Worm (Caenorhabditis elegans) whole organism, mixed stage, embryonic: Measurements from ENCODE around the gene catp-2.

Experiments used
- bed-3 ChIP-seq: fragments of 200-800 bp; sonication (Bioruptor generic); optimal IDR thresholded peaks from 3 replicates; lab custom pipeline; 2018; ENCODE audit warnings: mild to moderate bottlenecking, missing genetic modification characterization, moderate library complexity, missing compliant biosample characterization
- ceh-39 ChIP-seq: fragments of 150-350 bp; optimal IDR thresholded peaks from 2 replicates; lab custom pipeline; 2014; ENCODE audit warnings: missing biosample characterization, missing genetic modification characterization
- ceh-43 ChIP-seq: fragments of 200-800 bp; sonication (Bioruptor generic); optimal IDR thresholded peaks from 2 replicates; lab custom pipeline; 2018; ENCODE audit warnings: mild to moderate bottlenecking, missing genetic modification characterization, moderate library complexity, missing compliant biosample characterization
- ceh-83 ChIP-seq: fragments of 200-800 bp; sonication (Bioruptor generic); optimal IDR thresholded peaks from 2 replicates; lab custom pipeline; 2018; ENCODE audit warnings: mild to moderate bottlenecking, missing genetic modification characterization, missing compliant biosample characterization
- ces-1 ChIP-seq: fragments of 150-350 bp; optimal IDR thresholded peaks from 2 replicates; lab custom pipeline; 2014; ENCODE audit warnings: missing biosample characterization, missing genetic modification reagents, missing genetic modification characterization
- cnd-1 ChIP-seq: fragments of 200-800 bp; sonication (Bioruptor generic); optimal IDR thresholded peaks from 2 replicates; lab custom pipeline; 2018; ENCODE audit warnings: mild to moderate bottlenecking, missing genetic modification characterization, missing compliant biosample characterization
- drap-1 ChIP-seq: fragments of 200-800 bp; sonication (Bioruptor generic); optimal IDR thresholded peaks from 3 replicates; lab custom pipeline; 2018; ENCODE audit warnings: mild to moderate bottlenecking, missing genetic modification characterization, missing compliant biosample characterization
- elt-1 ChIP-seq: sonication (generic microtip); optimal IDR thresholded peaks from 2 replicates; lab custom pipeline; 2017; ENCODE audit warnings: missing genetic modification characterization, mild to moderate bottlenecking, missing compliant biosample characterization, antibody characterized with exemption, moderate library complexity, borderline replicate concordance; ENCODE audit not compliant: insufficient read depth
- elt-3 ChIP-seq: fragments of 150-350 bp; optimal IDR thresholded peaks from 2 replicates; lab custom pipeline; 2014; ENCODE audit warnings: missing biosample characterization, missing genetic modification characterization
- ham-2 ChIP-seq: fragments of 200-800 bp; sonication (Bioruptor generic); optimal IDR thresholded peaks from 2 replicates; lab custom pipeline; 2018; ENCODE audit warnings: mild to moderate bottlenecking, missing genetic modification characterization, missing compliant biosample characterization
- hlh-1 ChIP-seq: fragments of 150-350 bp; optimal IDR thresholded peaks from 2 replicates; lab custom pipeline; 2014; ENCODE audit warnings: missing biosample characterization, missing genetic modification reagents, missing genetic modification characterization
- lin-13 ChIP-seq: fragments of 150-350 bp; optimal IDR thresholded peaks from 2 replicates; lab custom pipeline; 2014; ENCODE audit warnings: missing biosample characterization, missing genetic modification characterization
- lin-32 ChIP-seq: fragments of 200-800 bp; sonication (Bioruptor generic); optimal IDR thresholded peaks from 2 replicates; lab custom pipeline; 2018; ENCODE audit warnings: mild to moderate bottlenecking, missing genetic modification characterization, missing compliant biosample characterization
- lsy-2 ChIP-seq: fragments of 150-350 bp; optimal IDR thresholded peaks from 2 replicates; lab custom pipeline; 2014; ENCODE audit warnings: missing biosample characterization, missing genetic modification characterization
- mab-5 ChIP-seq: fragments of 150-350 bp; optimal IDR thresholded peaks from 2 replicates; lab custom pipeline; 2014; ENCODE audit warnings: missing biosample characterization, missing genetic modification characterization
- mep-1 ChIP-seq: fragments of 150-350 bp; optimal IDR thresholded peaks from 2 replicates; lab custom pipeline; 2017; ENCODE audit warnings: missing biosample characterization, missing genetic modification reagents, missing genetic modification characterization, inconsistent platforms
- mls-2 ChIP-seq: sonication (generic microtip); optimal IDR thresholded peaks from 2 replicates; lab custom pipeline; 2016; ENCODE audit warnings: mild to moderate bottlenecking, missing genetic modification characterization, moderate library complexity, missing compliant biosample characterization
- nhr-12 ChIP-seq: fragments of 150-350 bp; optimal IDR thresholded peaks from 2 replicates; lab custom pipeline; 2014; ENCODE audit warnings: missing biosample characterization, missing genetic modification characterization
- nhr-2 ChIP-seq: fragments of 150-350 bp; optimal IDR thresholded peaks from 2 replicates; lab custom pipeline; 2014; ENCODE audit warnings: missing biosample characterization, missing genetic modification characterization
- nhr-28 ChIP-seq: fragments of 150-350 bp; optimal IDR thresholded peaks from 2 replicates; lab custom pipeline; 2014; ENCODE audit warnings: missing biosample characterization, missing genetic modification characterization
- nhr-76 ChIP-seq: sonication (generic microtip); optimal IDR thresholded peaks from 2 replicates; lab custom pipeline; 2017; ENCODE audit warnings: missing biosample characterization, missing genetic modification characterization
- pha-4 ChIP-seq: fragments of 150-350 bp; optimal IDR thresholded peaks from 2 replicates; lab custom pipeline; 2018; ENCODE audit warnings: missing biosample characterization, missing genetic modification reagents, missing genetic modification characterization
- snpc-4 ChIP-seq: fragments of 150-350 bp; optimal IDR thresholded peaks from 2 replicates; lab custom pipeline; 2014; ENCODE audit warnings: missing biosample characterization, missing genetic modification characterization
- sptf-1 ChIP-seq: sonication (generic microtip); optimal IDR thresholded peaks from 2 replicates; lab custom pipeline; 2017; ENCODE audit warnings: mild to moderate bottlenecking, missing genetic modification characterization, moderate library complexity, missing compliant biosample characterization
- unc-120 ChIP-seq: sonication (generic microtip); optimal IDR thresholded peaks from 2 replicates; lab custom pipeline; 2017; ENCODE audit warnings: missing genetic modification characterization, missing compliant biosample characterization; ENCODE audit not compliant: poor library complexity, severe bottlenecking
- unc-39 ChIP-seq: fragments of 150-350 bp; optimal IDR thresholded peaks from 2 replicates; lab custom pipeline; 2014; ENCODE audit warnings: missing biosample characterization, missing genetic modification characterization
- unc-62 ChIP-seq: fragments of 150-350 bp; optimal IDR thresholded peaks from 2 replicates; lab custom pipeline; 2014; ENCODE audit warnings: missing biosample characterization, missing genetic modification reagents, missing genetic modification characterization
- zip-8 ChIP-seq: fragments of 150-350 bp; optimal IDR thresholded peaks from 2 replicates; lab custom pipeline; 2014; ENCODE audit warnings: missing biosample characterization, missing genetic modification characterization
- ztf-11 ChIP-seq: fragments of 150-350 bp; optimal IDR thresholded peaks from 2 replicates; lab custom pipeline; 2014; ENCODE audit warnings: missing biosample characterization, missing genetic modification characterization

The catp-2 gene

ce11 chrV:4964671-4965420, 30.3 kb downstream of the catp-2 start:
- TF ChIP-seq lsy-2 (no peak), drap-1 (GFP tag; lab: Kevin White, UChicago) (no peak), zip-8 (tag; lab: Kevin White, UChicago) (peak; percentile 98), nhr-12 (tag; lab: Kevin White, UChicago) (no peak), nhr-2 (no peak), ceh-39 (no peak), sptf-1 (no peak), ham-2 (no peak)

- TF ChIP-seq elt-3 (tag; lab: Kevin White, UChicago) (no peak), unc-62 (peak; percentile 7), lin-13 (no peak), ham-2 (no peak), nhr-28 (tag; lab: Kevin White, UChicago) (no peak), pha-4 (tag; lab: Kevin White, UChicago) (no peak), mls-2 (tag; lab: Kevin White, UChicago) (no peak), unc-39 (tag; lab: Kevin White, UChicago) (no peak), elt-1 (tag; lab: Kevin White, UChicago) (peak; percentile 89), ztf-11 (tag; lab: Kevin White, UChicago) (no peak), snpc-4 (tag; lab: Kevin White, UChicago) (no peak), bed-3 (GFP tag; lab: Kevin White, UChicago) (no peak), ceh-39 (no peak), nhr-76 (no peak), mab-5 (tag; lab: Kevin White, UChicago) (no peak), lsy-2 (no peak), zip-8 (tag; lab: Kevin White, UChicago) (no peak), cnd-1 (tag; lab: Kevin White, UChicago) (no peak), drap-1 (GFP tag; lab: Kevin White, UChicago) (no peak), sptf-1 (peak; percentile 21)
Observed at ce11 chrV:4965790-4966189, 31.3 kb downstream of the catp-2 start.

- no peak for TF ChIP-seq ham-2
- TF ChIP-seq ces-1 (GFP tag; lab: Kevin White, UChicago) = peak; percentile 96
- TF ChIP-seq mep-1 (tag; lab: Kevin White, UChicago) = no peak
- peak; percentile 38 for TF ChIP-seq sptf-1
- peak; percentile 20 for TF ChIP-seq unc-62
- peak; percentile 28 for TF ChIP-seq cnd-1 (tag; lab: Kevin White, UChicago)
- peak; percentile 57 for TF ChIP-seq mls-2 (tag; lab: Kevin White, UChicago)
- no peak for TF ChIP-seq lin-32 (GFP tag; lab: Kevin White, UChicago)
- peak; percentile 66 for TF ChIP-seq unc-39 (tag; lab: Kevin White, UChicago)
- TF ChIP-seq ceh-43 (GFP tag; lab: Kevin White, UChicago) = peak; percentile 71
- TF ChIP-seq lin-13 = no peak
- peak; percentile 52 for TF ChIP-seq nhr-2
- TF ChIP-seq unc-120 (tag; lab: Kevin White, UChicago) = peak; percentile 9
- no peak for TF ChIP-seq mab-5 (tag; lab: Kevin White, UChicago)
- TF ChIP-seq, all 35 proteins: peak for 9
Observed at ce11 chrV:4967238-4967637, 32.7 kb downstream of the catp-2 start.

- TF ChIP-seq ceh-83 (GFP tag; lab: Kevin White, UChicago) = no peak
- peak; percentile 47 for TF ChIP-seq nhr-2
- peak; percentile 45 for TF ChIP-seq lin-32 (GFP tag; lab: Kevin White, UChicago)
- TF ChIP-seq mab-5 (tag; lab: Kevin White, UChicago) = no peak
- TF ChIP-seq unc-120 (tag; lab: Kevin White, UChicago) = no peak
- peak; percentile 97 for TF ChIP-seq elt-1 (tag; lab: Kevin White, UChicago)
- peak; percentile 39 for TF ChIP-seq hlh-1 (tag; lab: Kevin White, UChicago)
- TF ChIP-seq, all 35 proteins: peak for 4
Observed at ce11 chrV:4968775-4969174, 34.3 kb downstream of the catp-2 start.

- TF ChIP-seq pha-4 (tag; lab: Kevin White, UChicago) = no peak
- TF ChIP-seq ceh-43 (GFP tag; lab: Kevin White, UChicago) = no peak
- TF ChIP-seq lsy-2 = no peak
- TF ChIP-seq elt-3 (tag; lab: Kevin White, UChicago) = no peak
- no peak for TF ChIP-seq lin-32 (GFP tag; lab: Kevin White, UChicago)
- TF ChIP-seq, all 35 proteins: peak for 0
Observed at ce11 chrV:4969503-4969902, 35.0 kb downstream of the catp-2 start.
